Fruit fly (Drosophila melanogaster): Measurements from ENCODE around the gene Jon25Bii.

Gene Jon25Bii

dm6 chr2L:4937060-4937459, 15.9 kb downstream of the Jon25Bii start, which contains the start of gene Sgs1:
Gene Sgs1, plus strand, starts transcription at chr2L:4937409.
- TF ChIP-seq corto (GFP tag; optimal IDR thresholded peaks at IDR 0.05) (peak; percentile 25), chn (GFP tag; optimal IDR thresholded peaks at IDR 0.05) (no peak), zf30C (GFP tag; optimal IDR thresholded peaks at IDR 0.05) (no peak), insv (GFP tag; optimal IDR thresholded peaks at IDR 0.05) (no peak), CG12299 (tag; optimal IDR thresholded peaks at IDR 0.05) (no peak), lbe (GFP tag; optimal IDR thresholded peaks at IDR 0.05) (peak; percentile 16)

- peak; percentile 15 for TF ChIP-seq CG6813 (GFP tag; optimal IDR thresholded peaks at IDR 0.05)
- peak; percentile 55 for TF ChIP-seq lab (GFP tag; optimal IDR thresholded peaks at IDR 0.05)
- no peak for TF ChIP-seq CoRest (tag; optimal IDR thresholded peaks at IDR 0.05)
- TF ChIP-seq CG13894 (tag; optimal IDR thresholded peaks at IDR 0.05), result peak; percentile 79
- TF ChIP-seq Hand (GFP tag; optimal IDR thresholded peaks at IDR 0.05), result peak; percentile 38
- TF ChIP-seq CG18262 (tag; optimal IDR thresholded peaks at IDR 0.05), result no peak
- no peak for TF ChIP-seq Bgb (GFP tag; IDR thresholded peaks at IDR 0.05; ENCODE audit: partially characterized antibody)
- TF ChIP-seq H15 (GFP tag; IDR thresholded peaks at IDR 0.05), result no peak
- no peak for TF ChIP-seq CG18619 (GFP tag; optimal IDR thresholded peaks at IDR 0.05)
- peak; percentile 94 for TF ChIP-seq Deaf1 (tag; optimal IDR thresholded peaks at IDR 0.05)
- TF ChIP-seq CG16779 (GFP tag; IDR thresholded peaks at IDR 0.05), result 0 out of 2 replicates have a peak, but pooled peaks have one; percentile 29
- TF ChIP-seq CG10462 (GFP tag; optimal IDR thresholded peaks at IDR 0.05), result no peak
- no peak for TF ChIP-seq mld (GFP tag; IDR thresholded peaks at IDR 0.05; ENCODE audit: partially characterized antibody)
- TF ChIP-seq Atf6 (GFP tag; IDR thresholded peaks at IDR 0.05), result no peak
- TF ChIP-seq fd64A (GFP tag; optimal IDR thresholded peaks at IDR 0.05), result no peak
- TF ChIP-seq sima (GFP tag; optimal IDR thresholded peaks at IDR 0.05), result no peak
- peak; percentile 38 for TF ChIP-seq Med (GFP tag)
- TF ChIP-seq CG34224 (GFP tag; IDR thresholded peaks at IDR 0.05; ENCODE audit: partially characterized antibody), result 0 out of 3 replicates have a peak, but pooled peaks have one; percentile 9
- TF ChIP-seq Jarid2 (GFP tag; optimal IDR thresholded peaks at IDR 0.05), result peak; percentile 23
- peak; percentile 94 for TF ChIP-seq scrt (GFP tag; optimal IDR thresholded peaks at IDR 0.05)
- TF ChIP-seq Meics (GFP tag; optimal IDR thresholded peaks at IDR 0.05), result peak; percentile 4
- no peak for TF ChIP-seq Adf1 (GFP tag; IDR thresholded peaks at IDR 0.05)
- TF ChIP-seq chn (GFP tag; optimal IDR thresholded peaks at IDR 0.05), result no peak
- TF ChIP-seq Drgx (GFP tag; IDR thresholded peaks at IDR 0.05), result 0 out of 2 replicates have a peak, but pooled peaks have one; percentile 16
- TF ChIP-seq CG3281 (GFP tag; optimal IDR thresholded peaks at IDR 0.05), result peak; percentile 31
- peak; percentile 7 for TF ChIP-seq caup (GFP tag; optimal IDR thresholded peaks at IDR 0.05; ENCODE audit: severe bottlenecking)
- TF ChIP-seq Dref (GFP tag; IDR thresholded peaks at IDR 0.05), result peak; percentile 11; the same call in 1 of the 2 replicates
- no peak for TF ChIP-seq Nf-YA (GFP tag; IDR thresholded peaks at IDR 0.05)
- TF ChIP-seq Fer1 (GFP tag; optimal IDR thresholded peaks at IDR 0.05), result peak; percentile 80
- TF ChIP-seq Ets65A (GFP tag), result peak; percentile 18
- no peak for TF ChIP-seq CG17612 (GFP tag; IDR thresholded peaks at IDR 0.05)
- TF ChIP-seq Hmr (GFP tag; optimal IDR thresholded peaks at IDR 0.05), result peak; percentile 71
- TF ChIP-seq CG18599 (GFP tag; optimal IDR thresholded peaks at IDR 0.05), result peak; percentile 57
- TF ChIP-seq pho (GFP tag; optimal IDR thresholded peaks at IDR 0.05), result no peak
- TF ChIP-seq CG32532 (GFP tag; IDR thresholded peaks at IDR 0.05), result peak; percentile 41; the same call in 1 of the 2 replicates
- 0 out of 2 replicates have a peak, but pooled peaks have one; percentile 20 for TF ChIP-seq Rfx (GFP tag; IDR thresholded peaks at IDR 0.05)
- peak; percentile 37 for TF ChIP-seq CG34376 (GFP tag; optimal IDR thresholded peaks at IDR 0.05)
- TF ChIP-seq CG15601 (tag; optimal IDR thresholded peaks at IDR 0.05), result peak; percentile 94
- TF ChIP-seq Dbx (GFP tag; IDR thresholded peaks at IDR 0.05), result peak; percentile 38; the same call in 1 of the 3 replicates
- no peak for TF ChIP-seq Sox100B (GFP tag; optimal IDR thresholded peaks at IDR 0.05)
- TF ChIP-seq Dfd (GFP tag; optimal IDR thresholded peaks at IDR 0.05), result no peak
- peak; percentile 48 for TF ChIP-seq CG15514 (GFP tag; optimal IDR thresholded peaks at IDR 0.05)
These were observed 16.5 kb downstream of the Jon25Bii start, which contains the start of gene hoe2 for dm6 chr2L:4936325-4936869. Gene hoe2, minus strand, starts transcription at chr2L:4936450.

All from whole organism, embryonic.